Fruit fly (Drosophila melanogaster) whole organism, embryonic: ENCODE measurements around the gene dlp.

Experiments used
- Bgb ChIP-seq: fragments of 200-800 bp; sonication (Bioruptor generic); IDR thresholded peaks from 2 replicates; pipeline ENCODE4 v1.3.6; 2022; ENCODE audit warnings: missing biosample characterization, missing genetic modification characterization; ENCODE audit not compliant: partially characterized antibody
- CG13287 ChIP-seq: fragments of 200-800 bp; sonication (Bioruptor generic); IDR thresholded peaks from 2 replicates; pipeline ENCODE4 v1.3.6; 2022; ENCODE audit warnings: missing biosample characterization, missing genetic modification characterization; ENCODE audit not compliant: partially characterized antibody
- CG13624 ChIP-seq: fragments of 200-800 bp; sonication (Bioruptor generic); optimal IDR thresholded peaks from 2 replicates; lab custom pipeline; 2016; ENCODE audit warnings: missing biosample characterization, missing genetic modification characterization
- CG14441 ChIP-seq: fragments of 200-800 bp; sonication (Bioruptor generic); IDR thresholded peaks from 2 replicates; pipeline ENCODE4 v1.3.6; 2022; ENCODE audit warnings: missing biosample characterization, missing genetic modification characterization
- CG15696 ChIP-seq: fragments of 200-800 bp; sonication (Bioruptor generic); optimal IDR thresholded peaks from 2 replicates; lab custom pipeline; 2019; ENCODE audit warnings: missing biosample characterization, mild to moderate bottlenecking, missing genetic modification characterization, moderate library complexity
- CG1602 ChIP-seq: fragments of 200-800 bp; sonication (Bioruptor generic); optimal IDR thresholded peaks from 3 replicates; lab custom pipeline; 2016; ENCODE audit warnings: missing biosample characterization, missing genetic modification characterization
- CG17361 ChIP-seq: fragments of 200-800 bp; sonication (Bioruptor generic); IDR thresholded peaks from 3 replicates; pipeline ENCODE4 v1.3.6; 2022; ENCODE audit warnings: missing biosample characterization, missing genetic modification characterization
- CG31224 ChIP-seq: fragments of 200-800 bp; sonication (Bioruptor generic); IDR thresholded peaks from 2 replicates; pipeline ENCODE4 v1.3.6; 2022; ENCODE audit warnings: missing biosample characterization, missing genetic modification characterization
- CG34224 ChIP-seq: fragments of 200-800 bp; sonication (Bioruptor generic); IDR thresholded peaks from 3 replicates; pipeline ENCODE4 v1.3.6; 2022; ENCODE audit warnings: missing biosample characterization, missing genetic modification characterization; ENCODE audit not compliant: partially characterized antibody
- CG3726 ChIP-seq: fragments of 200-800 bp; sonication (Bioruptor generic); IDR thresholded peaks from 3 replicates; pipeline ENCODE4, ENCODE4 v1.3.6; 2022; ENCODE audit warnings: missing biosample characterization, missing genetic modification characterization
- CG6791 ChIP-seq: fragments of 200-800 bp; sonication (Bioruptor generic); IDR thresholded peaks from 3 replicates; pipeline ENCODE4 v1.3.6; 2022; ENCODE audit warnings: missing biosample characterization, missing genetic modification characterization; ENCODE audit not compliant: partially characterized antibody
- CG6813 ChIP-seq: fragments of 200-800 bp; sonication (Bioruptor generic); optimal IDR thresholded peaks from 2 replicates; lab custom pipeline; 2017; ENCODE audit warnings: missing biosample characterization, missing genetic modification characterization, mild to moderate bottlenecking, moderate library complexity, missing genetic modification reagents
- CG6854 ChIP-seq: fragments of 200-800 bp; sonication (Bioruptor generic); optimal IDR thresholded peaks from 3 replicates; lab custom pipeline; 2017; ENCODE audit warnings: missing biosample characterization, mild to moderate bottlenecking, missing genetic modification characterization
- CG7745 ChIP-seq: fragments of 200-800 bp; sonication (Bioruptor generic); optimal IDR thresholded peaks from 2 replicates; lab custom pipeline; 2018; ENCODE audit warnings: missing biosample characterization, mild to moderate bottlenecking, missing genetic modification characterization, moderate library complexity
- CkIIα-i1 ChIP-seq: fragments of 200-800 bp; sonication (Bioruptor generic); IDR thresholded peaks from 2 replicates; pipeline ENCODE4 v1.3.6; 2022; ENCODE audit warnings: missing biosample characterization, missing genetic modification characterization
- Dip3 ChIP-seq: fragments of 200-800 bp; sonication (Bioruptor generic); optimal IDR thresholded peaks from 3 replicates; lab custom pipeline; 2016; ENCODE audit warnings: missing biosample characterization, missing genetic modification characterization
- HHEX ChIP-seq: fragments of 200-800 bp; sonication (Bioruptor generic); optimal IDR thresholded peaks from 3 replicates; lab custom pipeline; 2017; ENCODE audit warnings: missing biosample characterization, mild to moderate bottlenecking, missing genetic modification characterization, missing genetic modification reagents
- HLH3B ChIP-seq: fragments of 200-800 bp; sonication (Bioruptor generic); IDR thresholded peaks from 2 replicates; pipeline ENCODE4 v1.3.6; 2022; ENCODE audit warnings: missing biosample characterization, missing genetic modification characterization
- Hey ChIP-seq: fragments of 200-800 bp; sonication (Bioruptor generic); optimal IDR thresholded peaks from 3 replicates; lab custom pipeline; 2018; ENCODE audit warnings: missing biosample characterization, mild to moderate bottlenecking, missing genetic modification characterization
- Hr78 ChIP-seq, 2 experiments: fragments of 200-800 bp in 1 of 2; fragments of >200 bp in 1 of 2; sonication (Bioruptor generic) in 1 of 2; optimal IDR thresholded peaks; 2 replicates each; lab custom pipeline; 2017 to 2019; ENCODE audit warnings: missing biosample characterization in 2 of 2, missing genetic modification characterization in 2 of 2, mild to moderate bottlenecking in 1 of 2, moderate library complexity in 1 of 2
- MTF-1 ChIP-seq: fragments of 200-800 bp; sonication (Bioruptor generic); optimal IDR thresholded peaks from 2 replicates; lab custom pipeline; 2018; ENCODE audit warnings: missing biosample characterization, mild to moderate bottlenecking, missing genetic modification characterization, borderline replicate concordance
- NC2β ChIP-seq: fragments of 200-800 bp; sonication (Bioruptor generic); optimal IDR thresholded peaks from 2 replicates; lab custom pipeline; 2016; ENCODE audit warnings: missing biosample characterization, missing genetic modification characterization
- Neu2 ChIP-seq: fragments of 200-800 bp; sonication (Bioruptor generic); optimal IDR thresholded peaks from 3 replicates; lab custom pipeline; 2016; ENCODE audit warnings: missing biosample characterization, missing genetic modification characterization, borderline replicate concordance
- Nf-YA ChIP-seq: fragments of 200-800 bp; sonication (Bioruptor generic); IDR thresholded peaks from 2 replicates; pipeline ENCODE4 v1.3.6; 2022; ENCODE audit warnings: missing biosample characterization, missing genetic modification characterization
- Oli ChIP-seq: fragments of 200-800 bp; sonication (Bioruptor generic); optimal IDR thresholded peaks from 2 replicates; lab custom pipeline; 2018; ENCODE audit warnings: missing biosample characterization, mild to moderate bottlenecking, missing genetic modification characterization, moderate library complexity
- Stat92E ChIP-seq, 3 experiments: fragments of >200 bp in 2 of 3; fragments of 200-800 bp in 1 of 3; sonication (Bioruptor generic) in 1 of 3; optimal IDR thresholded peaks; 2 replicates each; lab custom pipeline; 2017 to 2019; ENCODE audit warnings: missing biosample characterization in 3 of 3, missing genetic modification characterization in 3 of 3, mild to moderate bottlenecking in 1 of 3, moderate library complexity in 1 of 3
- Taf1 ChIP-seq: fragments of 200-800 bp; sonication (Bioruptor generic); IDR thresholded peaks from 2 replicates; pipeline ENCODE4 v1.3.6; 2022; ENCODE audit warnings: missing biosample characterization, missing genetic modification characterization
- Trl ChIP-seq, 3 experiments: fragments of >200 bp in 2 of 3; fragments of 200-800 bp in 1 of 3; sonication (Bioruptor generic) in 1 of 3; optimal IDR thresholded peaks; 2 replicates in 1 of 3; 3 replicates in 2 of 3; lab custom pipeline; 2016 to 2017; ENCODE audit warnings: missing biosample characterization in 1 of 3, missing genetic modification characterization in 1 of 3
- btn ChIP-seq: fragments of 200-800 bp; sonication (Bioruptor generic); optimal IDR thresholded peaks from 2 replicates; lab custom pipeline; 2016; ENCODE audit warnings: missing biosample characterization, missing genetic modification characterization
- cas ChIP-seq: fragments of 200-800 bp; sonication (Bioruptor generic); IDR thresholded peaks from 2 replicates; pipeline ENCODE4 v1.3.6; 2022; ENCODE audit warnings: missing biosample characterization, missing genetic modification characterization
- chinmo ChIP-seq: fragments of 200-800 bp; sonication (Bioruptor generic); IDR thresholded peaks from 4 replicates; pipeline ENCODE4 v1.3.6; 2022; ENCODE audit warnings: missing biosample characterization, missing genetic modification characterization; ENCODE audit not compliant: partially characterized antibody
- ci ChIP-seq: fragments of 200-800 bp; sonication (Bioruptor generic); IDR thresholded peaks from 3 replicates; pipeline ENCODE4 v1.3.6; 2022; ENCODE audit warnings: missing biosample characterization, missing genetic modification characterization
- inv ChIP-seq: fragments of 200-800 bp; sonication (Bioruptor generic); IDR thresholded peaks from 2 replicates; pipeline ENCODE4 v1.3.6; 2022; ENCODE audit warnings: missing biosample characterization, missing genetic modification characterization; ENCODE audit not compliant: partially characterized antibody
- kah ChIP-seq: fragments of 200-800 bp; sonication (Bioruptor generic); optimal IDR thresholded peaks from 2 replicates; lab custom pipeline; 2018; ENCODE audit warnings: missing biosample characterization, mild to moderate bottlenecking, missing genetic modification characterization
- knrl ChIP-seq: fragments of 200-800 bp; sonication (Bioruptor generic); IDR thresholded peaks from 3 replicates; pipeline ENCODE4 v1.3.6; 2022; ENCODE audit warnings: missing biosample characterization, missing genetic modification characterization; ENCODE audit not compliant: partially characterized antibody
- odd ChIP-seq: fragments of 200-800 bp; sonication (Bioruptor generic); optimal IDR thresholded peaks from 2 replicates; lab custom pipeline; 2017; ENCODE audit warnings: missing biosample characterization, mild to moderate bottlenecking, missing genetic modification characterization
- psq ChIP-seq: fragments of 200-800 bp; sonication (Bioruptor generic); optimal IDR thresholded peaks from 2 replicates; lab custom pipeline; 2017; ENCODE audit warnings: missing biosample characterization, missing genetic modification characterization
- schlank ChIP-seq: fragments of 200-800 bp; sonication (Bioruptor generic); optimal IDR thresholded peaks from 2 replicates; lab custom pipeline; 2018; ENCODE audit warnings: missing biosample characterization, mild to moderate bottlenecking, missing genetic modification characterization
- sna ChIP-seq: fragments of 200-800 bp; sonication (Bioruptor generic); IDR thresholded peaks from 2 replicates; pipeline ENCODE4 v1.3.6; 2022; ENCODE audit warnings: missing biosample characterization, missing genetic modification characterization; ENCODE audit not compliant: partially characterized antibody
- sug ChIP-seq: fragments of 200-800 bp; optimal IDR thresholded peaks from 2 replicates; lab custom pipeline; 2019; ENCODE audit warnings: missing biosample characterization, mild to moderate bottlenecking, missing genetic modification characterization, moderate library complexity
- tll ChIP-seq, 2 experiments: fragments of 200-800 bp in 1 of 2; fragments of >200 bp in 1 of 2; sonication (Bioruptor generic) in 1 of 2; optimal IDR thresholded peaks; 2 replicates each; lab custom pipeline; 2017 to 2019; ENCODE audit warnings: missing biosample characterization in 2 of 2, missing genetic modification characterization in 2 of 2, mild to moderate bottlenecking in 1 of 2, moderate library complexity in 1 of 2
- trh ChIP-seq: fragments of 200-800 bp; sonication (Bioruptor generic); optimal IDR thresholded peaks from 2 replicates; lab custom pipeline; 2016; ENCODE audit warnings: missing biosample characterization, missing genetic modification characterization
- vnd ChIP-seq: fragments of 200-800 bp; sonication (Bioruptor generic); IDR thresholded peaks from 3 replicates; pipeline ENCODE4 v1.3.6; 2022; ENCODE audit warnings: missing biosample characterization, missing genetic modification characterization; ENCODE audit not compliant: partially characterized antibody
- yki ChIP-seq: fragments of >200 bp; optimal IDR thresholded peaks from 3 replicates; lab custom pipeline; 2018
- zen2 ChIP-seq: fragments of 200-800 bp; sonication (Bioruptor generic); IDR thresholded peaks from 3 replicates; pipeline ENCODE4 v1.3.6; 2022; ENCODE audit warnings: missing biosample characterization, missing genetic modification characterization; ENCODE audit not compliant: partially characterized antibody

dlp gene

DNA sequence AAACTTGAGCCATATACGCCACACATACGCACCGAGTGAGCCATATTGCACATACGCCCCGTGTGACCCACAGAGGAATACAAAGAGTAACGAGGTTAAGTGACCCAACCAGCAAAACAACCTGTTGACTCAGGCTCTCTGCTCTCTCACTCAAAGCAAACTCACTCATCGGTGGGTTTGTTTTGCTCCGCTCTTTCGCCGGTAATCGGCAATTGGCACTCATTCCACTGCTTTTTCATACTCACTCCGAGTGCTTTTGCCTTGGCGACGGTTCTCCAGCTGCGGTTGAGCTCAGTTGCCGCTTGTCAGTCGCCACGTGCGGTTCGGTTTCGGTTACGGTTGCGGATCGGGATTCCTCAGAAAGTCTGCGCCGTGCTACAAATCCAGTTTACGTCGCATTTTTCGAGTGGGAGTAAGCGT is 74.1 kb downstream of the dlp start (continued):
- TF ChIP-seq CG13624 (peak; percentile 42), CG31224 (GFP tag; lab: Robert Waterston, UW) (no peak), zen2 (GFP tag; lab: Robert Waterston, UW) (peak; percentile 69; the same call in 2 of the 3 replicates), CG3726 (GFP tag; lab: Robert Waterston, UW) (no peak), CG6791 (0 out of 3 replicates have a peak, but pooled peaks have one; percentile 42), CG17361 (GFP tag; lab: Robert Waterston, UW) (no peak), Bgb (GFP tag; lab: Robert Waterston, UW) (peak; percentile 86), CG1602 (GFP tag; lab: Kevin White, UChicago) (no peak), sna (GFP tag; lab: Robert Waterston, UW) (peak; percentile 48), CG34224 (GFP tag; lab: Robert Waterston, UW) (peak; percentile 56; the same call in 2 of the 3 replicates), NC2β (GFP tag; lab: Kevin White, UChicago) (no peak), Dip3 (GFP tag; lab: Kevin White, UChicago) (no peak), schlank (tag; lab: Kevin White, UChicago) (peak; percentile 15), cas (0 out of 2 replicates have a peak, but pooled peaks have one; percentile 15), odd (GFP tag; lab: Kevin White, UChicago) (no peak), btn (GFP tag; lab: Kevin White, UChicago) (no peak), vnd (GFP tag; lab: Robert Waterston, UW) (no peak), chinmo (GFP tag; lab: Robert Waterston, UW) (peak; percentile 98), knrl (GFP tag; lab: Robert Waterston, UW) (0 out of 3 replicates have a peak, but pooled peaks have one; percentile 46), Hey (tag; lab: Kevin White, UChicago) (peak; percentile 59), Oli (no peak), tll (GFP tag; optimal IDR thresholded peaks at IDR 0.05; lab: Kevin White, UChicago) (no peak), MTF-1 (peak; percentile 9), HHEX (GFP tag; lab: Kevin White, UChicago) (peak; percentile 27), CG7745 (tag; lab: Kevin White, UChicago) (no peak), Nf-YA (GFP tag; lab: Robert Waterston, UW) (no peak), CG6813 (GFP tag; lab: Kevin White, UChicago) (peak; percentile 33), inv (GFP tag; lab: Robert Waterston, UW) (peak; percentile 33; the same call in 1 of the 2 replicates), CkIIα-i1 (GFP tag; lab: Robert Waterston, UW) (no peak), Trl (optimal IDR thresholded peaks at IDR 0.05; lab: Kevin White, UChicago) (peak; percentile 54 to 82), Trl (GFP tag; optimal IDR thresholded peaks at IDR 0.05; lab: Kevin White, UChicago) (no peak), CG6854 (GFP tag; lab: Kevin White, UChicago) (peak; percentile 47), yki (no peak), Stat92E (GFP tag; optimal IDR thresholded peaks at IDR 0.05; lab: Kevin White, UChicago) (no peak), ci (peak; percentile 60; the same call in 1 of the 3 replicates), trh (GFP tag; lab: Kevin White, UChicago) (no peak), HLH3B (GFP tag; lab: Robert Waterston, UW) (no peak), CG13287 (GFP tag; lab: Robert Waterston, UW) (peak; percentile 75; the same call in 1 of the 2 replicates), kah (GFP tag; lab: Kevin White, UChicago) (peak; percentile 99), CG15696 (tag; lab: Kevin White, UChicago) (no peak), CG14441 (GFP tag; lab: Robert Waterston, UW) (no peak), Hr78 (GFP tag; optimal IDR thresholded peaks at IDR 0.05; lab: Kevin White, UChicago) (peak in 1 of 2 experiments; percentile 89), Taf1 (GFP tag; lab: Robert Waterston, UW) (no peak), sug (tag; lab: Kevin White, UChicago) (no peak), psq (GFP tag; lab: Kevin White, UChicago) (peak; percentile 89), Neu2 (no peak)
- TF ChIP-seq, all 482 proteins: peak for 53
